Fruit fly (Drosophila melanogaster) whole organism, embryonic: ENCODE measurements around the gene bumpel.

Experiments used
- Ada2b ChIP-seq: fragments of 200-800 bp; sonication (Bioruptor generic); IDR thresholded peaks from 2 replicates; pipeline ENCODE4 v1.3.6; 2022; ENCODE audit warnings: missing biosample characterization, missing genetic modification characterization
- Awh ChIP-seq: fragments of 200-800 bp; sonication (Bioruptor generic); IDR thresholded peaks from 2 replicates; pipeline ENCODE4, ENCODE4 v1.3.6; 2022; ENCODE audit warnings: missing biosample characterization, missing genetic modification characterization
- CG10431 ChIP-seq: fragments of 200-800 bp; sonication (Bioruptor generic); optimal IDR thresholded peaks from 3 replicates; lab custom pipeline; 2018; ENCODE audit warnings: missing biosample characterization, mild to moderate bottlenecking, missing genetic modification characterization
- CG11504 ChIP-seq: fragments of 200-800 bp; sonication (Bioruptor generic); optimal IDR thresholded peaks from 3 replicates; lab custom pipeline; 2019; ENCODE audit warnings: missing biosample characterization, mild to moderate bottlenecking, missing genetic modification characterization, moderate library complexity
- CG11723 ChIP-seq: fragments of 200-800 bp; sonication (Bioruptor generic); optimal IDR thresholded peaks from 2 replicates; lab custom pipeline; 2017; ENCODE audit warnings: missing biosample characterization, mild to moderate bottlenecking, missing genetic modification characterization
- CG12219 ChIP-seq: fragments of 200-800 bp; sonication (Bioruptor generic); optimal IDR thresholded peaks from 3 replicates; lab custom pipeline; 2018; ENCODE audit warnings: missing biosample characterization, mild to moderate bottlenecking, missing genetic modification characterization
- CG12299 ChIP-seq: fragments of 200-800 bp; sonication (Bioruptor generic); optimal IDR thresholded peaks from 2 replicates; lab custom pipeline; 2018; ENCODE audit warnings: missing biosample characterization, mild to moderate bottlenecking, missing genetic modification characterization
- CG1233 ChIP-seq: fragments of 200-800 bp; sonication (Bioruptor generic); optimal IDR thresholded peaks from 4 replicates; lab custom pipeline; 2018; ENCODE audit warnings: missing biosample characterization, mild to moderate bottlenecking, missing genetic modification characterization
- CG12769 ChIP-seq: fragments of 200-800 bp; sonication (Bioruptor generic); optimal IDR thresholded peaks from 2 replicates; lab custom pipeline; 2019; ENCODE audit warnings: missing biosample characterization, mild to moderate bottlenecking, missing genetic modification characterization, moderate library complexity
- CG13424 ChIP-seq: fragments of 200-800 bp; sonication (Bioruptor generic); optimal IDR thresholded peaks from 2 replicates; lab custom pipeline; 2019; ENCODE audit warnings: missing biosample characterization, mild to moderate bottlenecking, missing genetic modification characterization, moderate library complexity
- CG14050 ChIP-seq: fragments of 200-800 bp; sonication (Bioruptor generic); IDR thresholded peaks from 3 replicates; pipeline ENCODE4 v1.3.6; 2022; ENCODE audit warnings: missing biosample characterization, missing genetic modification characterization
- CG14441 ChIP-seq: fragments of 200-800 bp; sonication (Bioruptor generic); IDR thresholded peaks from 2 replicates; pipeline ENCODE4 v1.3.6; 2022; ENCODE audit warnings: missing biosample characterization, missing genetic modification characterization
- CG1529 ChIP-seq: fragments of 200-800 bp; sonication (Bioruptor generic); optimal IDR thresholded peaks from 3 replicates; lab custom pipeline; 2018; ENCODE audit warnings: missing biosample characterization, missing genetic modification characterization
- CG17912 ChIP-seq: fragments of 200-800 bp; sonication (Bioruptor generic); optimal IDR thresholded peaks from 2 replicates; lab custom pipeline; 2018; ENCODE audit warnings: missing biosample characterization, mild to moderate bottlenecking, missing genetic modification characterization
- CG2678 ChIP-seq: fragments of 200-800 bp; sonication (Bioruptor generic); optimal IDR thresholded peaks from 3 replicates; lab custom pipeline; 2019; ENCODE audit warnings: missing biosample characterization, mild to moderate bottlenecking, missing genetic modification characterization, moderate library complexity
- CG4360 ChIP-seq: fragments of 200-800 bp; sonication (Bioruptor generic); IDR thresholded peaks from 2 replicates; pipeline ENCODE4 v1.3.6; 2022; ENCODE audit warnings: missing biosample characterization, missing genetic modification characterization
- CG4617 ChIP-seq: fragments of 200-800 bp; sonication (Bioruptor generic); optimal IDR thresholded peaks from 3 replicates; lab custom pipeline; 2016; ENCODE audit warnings: missing biosample characterization, missing genetic modification characterization, borderline replicate concordance
- CG6689 ChIP-seq: fragments of 200-800 bp; sonication (Bioruptor generic); IDR thresholded peaks from 2 replicates; pipeline ENCODE4 v1.3.6; 2022; ENCODE audit warnings: missing biosample characterization, missing genetic modification characterization
- CG7928 ChIP-seq: fragments of 200-800 bp; sonication (Bioruptor generic); optimal IDR thresholded peaks from 2 replicates; lab custom pipeline; 2017; ENCODE audit warnings: missing biosample characterization, mild to moderate bottlenecking, missing genetic modification characterization
- CG8089 ChIP-seq: fragments of 200-800 bp; sonication (Bioruptor generic); optimal IDR thresholded peaks from 3 replicates; lab custom pipeline; 2016; ENCODE audit warnings: missing biosample characterization, missing genetic modification characterization
- Dad ChIP-seq: fragments of 200-800 bp; sonication (Bioruptor generic); optimal IDR thresholded peaks from 3 replicates; lab custom pipeline; 2016; ENCODE audit warnings: missing biosample characterization, missing genetic modification characterization
- Dbx ChIP-seq: fragments of 200-800 bp; sonication (Bioruptor generic); IDR thresholded peaks from 3 replicates; pipeline ENCODE4 v1.3.6; 2022; ENCODE audit warnings: missing biosample characterization, missing genetic modification characterization
- Fer3 ChIP-seq: fragments of 200-800 bp; sonication (Bioruptor generic); optimal IDR thresholded peaks from 2 replicates; lab custom pipeline; 2018; ENCODE audit warnings: missing biosample characterization, mild to moderate bottlenecking, missing genetic modification characterization, moderate library complexity
- Hr3 ChIP-seq: fragments of 200-800 bp; sonication (Bioruptor generic); optimal IDR thresholded peaks from 3 replicates; lab custom pipeline; 2016; ENCODE audit warnings: missing biosample characterization, missing genetic modification characterization
- Hr39 ChIP-seq: fragments of >200 bp; optimal IDR thresholded peaks from 2 replicates; lab custom pipeline; 2017
- Lpt ChIP-seq: fragments of >200 bp; optimal IDR thresholded peaks from 2 replicates; lab custom pipeline; 2018; ENCODE audit warnings: missing biosample characterization, missing genetic modification characterization
- Med ChIP-seq: fragments of 200-800 bp; sonication (Bioruptor generic); peaks from one replicate; lab custom pipeline; 2016; ENCODE audit warnings: missing biosample characterization, missing genetic modification characterization, mild to moderate bottlenecking, inconsistent platforms, moderate library complexity
- Rfx ChIP-seq: fragments of 200-800 bp; sonication (Bioruptor generic); IDR thresholded peaks from 2 replicates; pipeline ENCODE4 v1.3.6; 2022; ENCODE audit warnings: missing biosample characterization, missing genetic modification characterization
- Sry-δ ChIP-seq: fragments of 200-800 bp; sonication (Bioruptor generic); optimal IDR thresholded peaks from 2 replicates; lab custom pipeline; 2016; ENCODE audit warnings: missing biosample characterization, missing genetic modification characterization
- Usf ChIP-seq: fragments of 200-800 bp; sonication (Bioruptor generic); optimal IDR thresholded peaks from 2 replicates; lab custom pipeline; 2017; ENCODE audit warnings: missing genotype, missing biosample characterization, missing genetic modification characterization
- ab ChIP-seq: fragments of 200-800 bp; sonication (Bioruptor generic); optimal IDR thresholded peaks from 2 replicates; lab custom pipeline; 2016; ENCODE audit warnings: missing biosample characterization, missing genetic modification characterization
- caup ChIP-seq: fragments of 200-800 bp; sonication (Bioruptor generic); optimal IDR thresholded peaks from 3 replicates; lab custom pipeline; 2017; ENCODE audit warnings: missing biosample characterization, mild to moderate bottlenecking, missing genetic modification characterization, moderate library complexity; ENCODE audit not compliant: severe bottlenecking
- danr ChIP-seq: fragments of 200-800 bp; sonication (Bioruptor generic); IDR thresholded peaks from 2 replicates; pipeline ENCODE4 v1.3.6; 2022; ENCODE audit warnings: missing biosample characterization, missing genetic modification characterization
- eyg ChIP-seq: fragments of 200-800 bp; sonication (Bioruptor generic); optimal IDR thresholded peaks from 3 replicates; lab custom pipeline; 2016; ENCODE audit warnings: missing biosample characterization, missing genetic modification characterization
- fd102C ChIP-seq: fragments of 200-800 bp; sonication (Bioruptor generic); optimal IDR thresholded peaks from 2 replicates; lab custom pipeline; 2018; ENCODE audit warnings: missing biosample characterization, mild to moderate bottlenecking, missing genetic modification characterization, moderate library complexity
- grn ChIP-seq: fragments of 200-800 bp; sonication (Bioruptor generic); optimal IDR thresholded peaks from 3 replicates; lab custom pipeline; 2017; ENCODE audit warnings: missing biosample characterization, missing genetic modification characterization
- knrl ChIP-seq: fragments of 200-800 bp; sonication (Bioruptor generic); IDR thresholded peaks from 3 replicates; pipeline ENCODE4 v1.3.6; 2022; ENCODE audit warnings: missing biosample characterization, missing genetic modification characterization; ENCODE audit not compliant: partially characterized antibody
- lab ChIP-seq: fragments of 200-800 bp; sonication (Bioruptor generic); optimal IDR thresholded peaks from 3 replicates; lab custom pipeline; 2017; ENCODE audit warnings: missing biosample characterization, missing genetic modification characterization, mild to moderate bottlenecking, moderate library complexity, missing genetic modification reagents
- lbe ChIP-seq: fragments of 200-800 bp; sonication (Bioruptor generic); optimal IDR thresholded peaks from 2 replicates; lab custom pipeline; 2016; ENCODE audit warnings: missing biosample characterization, mild to moderate bottlenecking, missing genetic modification characterization
- oc ChIP-seq: fragments of 200-800 bp; sonication (Bioruptor generic); optimal IDR thresholded peaks from 2 replicates; lab custom pipeline; 2018; ENCODE audit warnings: missing biosample characterization, mild to moderate bottlenecking, missing genetic modification characterization, moderate library complexity
- scrt ChIP-seq: fragments of 200-800 bp; sonication (Bioruptor generic); optimal IDR thresholded peaks from 2 replicates; lab custom pipeline; 2018; ENCODE audit warnings: missing biosample characterization, mild to moderate bottlenecking, missing genetic modification characterization, moderate library complexity
- sens-2 ChIP-seq: fragments of 200-800 bp; sonication (Bioruptor generic); IDR thresholded peaks from 2 replicates; pipeline ENCODE4 v1.3.6; 2022; ENCODE audit warnings: missing biosample characterization, missing genetic modification characterization
- shn ChIP-seq: fragments of 200-800 bp; sonication (Bioruptor generic); optimal IDR thresholded peaks from 3 replicates; lab custom pipeline; 2016; ENCODE audit warnings: missing biosample characterization, missing genetic modification characterization
- sim ChIP-seq: fragments of 200-800 bp; sonication (Bioruptor generic); IDR thresholded peaks from 2 replicates; pipeline ENCODE4 v1.3.6; 2022; ENCODE audit warnings: missing biosample characterization, missing genetic modification characterization
- sima ChIP-seq: fragments of 200-800 bp; sonication (Bioruptor generic); optimal IDR thresholded peaks from 2 replicates; lab custom pipeline; 2016; ENCODE audit warnings: missing biosample characterization, missing genetic modification characterization
- slbo ChIP-seq: fragments of 200-800 bp; sonication (Bioruptor generic); IDR thresholded peaks from 2 replicates; pipeline ENCODE4 v1.3.6; 2022; ENCODE audit warnings: missing biosample characterization, missing genetic modification characterization
- ssp ChIP-seq: fragments of 200-800 bp; sonication (Bioruptor generic); IDR thresholded peaks from 2 replicates; pipeline ENCODE4 v1.3.6; 2022; ENCODE audit warnings: missing biosample characterization, missing genetic modification characterization
- tll ChIP-seq, 2 experiments: fragments of 200-800 bp in 1 of 2; fragments of >200 bp in 1 of 2; sonication (Bioruptor generic) in 1 of 2; optimal IDR thresholded peaks; 2 replicates each; lab custom pipeline; 2017 to 2019; ENCODE audit warnings: missing biosample characterization in 2 of 2, missing genetic modification characterization in 2 of 2, mild to moderate bottlenecking in 1 of 2, moderate library complexity in 1 of 2
- trem ChIP-seq: fragments of 200-800 bp; optimal IDR thresholded peaks from 3 replicates; lab custom pipeline; 2019; ENCODE audit warnings: missing biosample characterization, mild to moderate bottlenecking, missing genetic modification characterization, moderate library complexity
- twi ChIP-seq: fragments of 200-800 bp; optimal IDR thresholded peaks from 2 replicates; lab custom pipeline; 2019; ENCODE audit warnings: missing biosample characterization, mild to moderate bottlenecking, missing genetic modification characterization, moderate library complexity
- wek ChIP-seq: fragments of 200-800 bp; sonication (Bioruptor generic); optimal IDR thresholded peaks from 3 replicates; lab custom pipeline; 2018; ENCODE audit warnings: missing biosample characterization, mild to moderate bottlenecking, missing genetic modification characterization, moderate library complexity
- yki ChIP-seq: fragments of >200 bp; optimal IDR thresholded peaks from 3 replicates; lab custom pipeline; 2018

bumpel gene

DNA sequence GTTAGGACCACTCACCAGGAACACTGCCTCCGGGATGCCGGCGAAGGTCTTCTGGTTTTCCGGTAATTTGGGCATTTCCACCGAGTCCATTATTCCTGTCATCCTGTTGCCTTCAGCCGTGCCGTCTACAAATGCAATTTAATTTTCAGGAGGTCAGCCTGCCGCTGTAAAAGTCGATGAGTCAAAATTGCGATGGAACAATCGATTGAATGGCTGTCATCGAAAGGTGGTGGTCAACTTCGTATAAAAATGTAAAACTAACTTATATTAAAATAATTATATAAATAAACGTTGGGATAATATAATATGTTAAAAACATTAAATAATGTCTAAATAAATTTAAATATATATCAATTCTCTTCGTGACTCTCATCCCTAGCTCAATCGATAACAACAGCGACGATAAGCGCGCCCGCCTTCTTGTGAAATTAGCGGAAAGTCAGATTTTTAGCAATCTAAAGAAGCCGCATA, 8.8 kb downstream of the bumpel start, which contains the start of the genes mgr and Irbp (continued):
- TF ChIP-seq CG12769: no peak
- peak; percentile 94 for TF ChIP-seq CG14441
- peak; percentile 70 for TF ChIP-seq Usf (GFP tag; lab: Kevin White, UChicago)
- TF ChIP-seq wek: no peak
- peak; percentile 94 for TF ChIP-seq CG13424 (tag; lab: Kevin White, UChicago)
- no peak for TF ChIP-seq yki (lab: Kevin White, UChicago)
- TF ChIP-seq slbo (GFP tag; lab: Robert Waterston, UW): peak; percentile 97
- peak; percentile 90 for TF ChIP-seq CG14050
- peak; percentile 96 for TF ChIP-seq Ada2b (GFP tag; lab: Robert Waterston, UW)
- peak; percentile 96 for TF ChIP-seq lab
- TF ChIP-seq eyg (GFP tag; lab: Kevin White, UChicago): no peak
- TF ChIP-seq Med (GFP tag; lab: Kevin White, UChicago): peak; percentile 90
- TF ChIP-seq CG8089 (GFP tag; lab: Kevin White, UChicago): no peak
- TF ChIP-seq grn: no peak
- peak; percentile 73 for TF ChIP-seq CG10431 (GFP tag; lab: Kevin White, UChicago)
- peak; percentile 59 for TF ChIP-seq Dad
- TF ChIP-seq fd102C: peak; percentile 84
- no peak for TF ChIP-seq CG2678 (tag; lab: Kevin White, UChicago)
- TF ChIP-seq Lpt (GFP tag; lab: Kevin White, UChicago): no peak
- no peak for TF ChIP-seq shn (GFP tag; lab: Kevin White, UChicago)
- TF ChIP-seq CG1529 (GFP tag; lab: Kevin White, UChicago): peak; percentile 66
- no peak for TF ChIP-seq lbe
- no peak for TF ChIP-seq oc (tag; lab: Kevin White, UChicago)
- TF ChIP-seq Awh (GFP tag; lab: Robert Waterston, UW): peak; percentile 91
- TF ChIP-seq Dbx (GFP tag; lab: Robert Waterston, UW): peak; percentile 96
- TF ChIP-seq CG11723 (GFP tag; lab: Kevin White, UChicago): peak; percentile 85
- peak; percentile 91 for TF ChIP-seq knrl (GFP tag; lab: Robert Waterston, UW)
- no peak for TF ChIP-seq Hr39 (lab: Kevin White, UChicago)
- TF ChIP-seq ab (GFP tag; lab: Kevin White, UChicago): no peak
- peak; percentile 73 for TF ChIP-seq scrt (GFP tag; lab: Kevin White, UChicago)
- TF ChIP-seq CG12299 (tag; lab: Kevin White, UChicago): peak; percentile 80
- TF ChIP-seq danr (GFP tag; lab: Robert Waterston, UW): peak; percentile 87
- TF ChIP-seq CG7928 (GFP tag; lab: Kevin White, UChicago): peak; percentile 71
- TF ChIP-seq twi (tag; lab: Kevin White, UChicago): peak; percentile 87
- peak in 1 of 2 experiments; percentile 86 for TF ChIP-seq tll (GFP tag; optimal IDR thresholded peaks at IDR 0.05; lab: Kevin White, UChicago)
- peak; percentile 94 for TF ChIP-seq caup
- TF ChIP-seq CG11504 (tag; lab: Kevin White, UChicago): peak; percentile 91
- TF ChIP-seq CG4360 (GFP tag; lab: Robert Waterston, UW): peak; percentile 64
- peak; percentile 76 for TF ChIP-seq Sry-δ (GFP tag; lab: Kevin White, UChicago)
- TF ChIP-seq CG1233 (GFP tag; lab: Kevin White, UChicago): peak; percentile 91
- peak; percentile 47 for TF ChIP-seq CG4617
- TF ChIP-seq sens-2: peak; percentile 77
- TF ChIP-seq ssp (GFP tag; lab: Robert Waterston, UW): peak; percentile 89
- TF ChIP-seq CG12219 (GFP tag; lab: Kevin White, UChicago): peak; percentile 72
- peak; percentile 34 for TF ChIP-seq CG17912 (GFP tag; lab: Kevin White, UChicago)
- peak; percentile 97 for TF ChIP-seq Rfx (GFP tag; lab: Robert Waterston, UW)
- peak; percentile 95 for TF ChIP-seq CG6689 (GFP tag; lab: Robert Waterston, UW)
- no peak for TF ChIP-seq sima (GFP tag; lab: Kevin White, UChicago)
- peak; percentile 92 for TF ChIP-seq Hr3 (GFP tag; lab: Kevin White, UChicago)
- peak; percentile 93 for TF ChIP-seq Fer3 (tag; lab: Kevin White, UChicago)
- TF ChIP-seq sim (GFP tag; lab: Robert Waterston, UW): peak; percentile 88
- TF ChIP-seq trem: peak; percentile 95
